Worm (Caenorhabditis elegans) whole organism, L4 larva: ENCODE measurements around the gene Y32B12B.4.

Experiments used
- aha-1 ChIP-seq: fragments of 150-350 bp; peaks from one replicate; lab custom pipeline; 2014; ENCODE audit warnings: missing biosample characterization, missing genetic modification characterization
- daf-19 ChIP-seq: fragments of 200-800 bp; sonication (Bioruptor generic); conservative IDR thresholded peaks from 2 replicates; pipeline ENCODE4 v1.3.6; 2022; ENCODE audit warnings: missing genetic modification characterization, missing compliant biosample characterization
- hlh-11 ChIP-seq: fragments of 200-800 bp; sonication (Bioruptor generic); optimal IDR thresholded peaks from 2 replicates; lab custom pipeline; 2018; ENCODE audit warnings: mild to moderate bottlenecking, missing genetic modification characterization, missing compliant biosample characterization
- lin-15B ChIP-seq: fragments of 150-350 bp; sonication (generic microtip); optimal IDR thresholded peaks from 3 replicates; lab custom pipeline; 2014; ENCODE audit warnings: missing biosample characterization, missing genetic modification characterization
- lsy-2 ChIP-seq, 2 experiments: fragments of 150-350 bp in 1 of 2; sonication (generic microtip) in 1 of 2; optimal IDR thresholded peaks; 2 replicates each; lab custom pipeline; 2014 to 2017; ENCODE audit warnings: missing biosample characterization in 2 of 2, missing genetic modification characterization in 2 of 2
- mxl-2 ChIP-seq: fragments of 200-800 bp; sonication (Bioruptor generic); conservative IDR thresholded peaks from 2 replicates; pipeline ENCODE4 v1.3.6; 2022; ENCODE audit warnings: missing genetic modification reagents, missing genetic modification characterization, missing compliant biosample characterization
- mxl-3 ChIP-seq: fragments of 200-800 bp; sonication (Bioruptor generic); optimal IDR thresholded peaks from 2 replicates; lab custom pipeline; 2018; ENCODE audit warnings: mild to moderate bottlenecking, missing genetic modification characterization, missing compliant biosample characterization
- nhr-111 ChIP-seq: fragments of 200-800 bp; sonication (Bioruptor generic); optimal IDR thresholded peaks from 2 replicates; lab custom pipeline; 2018; ENCODE audit warnings: mild to moderate bottlenecking, missing genetic modification characterization, missing compliant biosample characterization
- nhr-237 ChIP-seq: sonication (generic microtip); optimal IDR thresholded peaks from 2 replicates; lab custom pipeline; 2017; ENCODE audit warnings: missing biosample characterization, missing genetic modification characterization
- nhr-28 ChIP-seq: fragments of 150-350 bp; optimal IDR thresholded peaks from 2 replicates; lab custom pipeline; 2014; ENCODE audit warnings: missing biosample characterization, missing genetic modification characterization
- nhr-6 ChIP-seq: fragments of 150-350 bp; optimal IDR thresholded peaks from 2 replicates; lab custom pipeline; 2014; ENCODE audit warnings: missing biosample characterization, missing genetic modification characterization
- skn-1 ChIP-seq: fragments of 150-350 bp; optimal IDR thresholded peaks from 2 replicates; lab custom pipeline; 2014; ENCODE audit warnings: missing biosample characterization, missing genetic modification characterization
- tra-1 ChIP-seq: fragments of 200-800 bp; sonication (Bioruptor generic); IDR thresholded peaks from 2 replicates; pipeline ENCODE4 v1.3.6; 2022; ENCODE audit warnings: missing genetic modification reagents, missing genetic modification characterization, missing compliant biosample characterization
- zfp-3 ChIP-seq: fragments of 200-800 bp; sonication (Bioruptor generic); conservative IDR thresholded peaks from 2 replicates; pipeline ENCODE4 v1.3.6; 2022; ENCODE audit warnings: missing genetic modification reagents, missing genetic modification characterization, missing compliant biosample characterization

ce11 chrV:16582973-16583372 lies 29.8 kb downstream of the Y32B12B.4 start, which contains the start of gene str-150:
- no peak for TF ChIP-seq mxl-2 (GFP tag; lab: Robert Waterston, UW)
- TF ChIP-seq lin-15B (tag; lab: Kevin White, UChicago): no peak
- no peak for TF ChIP-seq hlh-11 (tag; lab: Kevin White, UChicago)
- TF ChIP-seq nhr-28: no peak
- no peak for TF ChIP-seq daf-19 (GFP tag; lab: Robert Waterston, UW)
- no peak for TF ChIP-seq lsy-2 (tag; optimal IDR thresholded peaks at IDR 0.05; lab: Kevin White, UChicago)
- TF ChIP-seq tra-1 (GFP tag; lab: Robert Waterston, UW): no peak
- TF ChIP-seq nhr-237: no peak
- TF ChIP-seq skn-1 (tag; lab: Kevin White, UChicago): no peak
- no peak for TF ChIP-seq aha-1 (tag; lab: Kevin White, UChicago)
- no peak for TF ChIP-seq zfp-3 (GFP tag; lab: Robert Waterston, UW)
- TF ChIP-seq mxl-3 (GFP tag; lab: Kevin White, UChicago): no peak
- no peak for TF ChIP-seq nhr-111 (GFP tag; lab: Kevin White, UChicago)
- TF ChIP-seq nhr-6: no peak
